Fruit fly (Drosophila melanogaster): Measurements from ENCODE around the gene Act5C.

DNA sequence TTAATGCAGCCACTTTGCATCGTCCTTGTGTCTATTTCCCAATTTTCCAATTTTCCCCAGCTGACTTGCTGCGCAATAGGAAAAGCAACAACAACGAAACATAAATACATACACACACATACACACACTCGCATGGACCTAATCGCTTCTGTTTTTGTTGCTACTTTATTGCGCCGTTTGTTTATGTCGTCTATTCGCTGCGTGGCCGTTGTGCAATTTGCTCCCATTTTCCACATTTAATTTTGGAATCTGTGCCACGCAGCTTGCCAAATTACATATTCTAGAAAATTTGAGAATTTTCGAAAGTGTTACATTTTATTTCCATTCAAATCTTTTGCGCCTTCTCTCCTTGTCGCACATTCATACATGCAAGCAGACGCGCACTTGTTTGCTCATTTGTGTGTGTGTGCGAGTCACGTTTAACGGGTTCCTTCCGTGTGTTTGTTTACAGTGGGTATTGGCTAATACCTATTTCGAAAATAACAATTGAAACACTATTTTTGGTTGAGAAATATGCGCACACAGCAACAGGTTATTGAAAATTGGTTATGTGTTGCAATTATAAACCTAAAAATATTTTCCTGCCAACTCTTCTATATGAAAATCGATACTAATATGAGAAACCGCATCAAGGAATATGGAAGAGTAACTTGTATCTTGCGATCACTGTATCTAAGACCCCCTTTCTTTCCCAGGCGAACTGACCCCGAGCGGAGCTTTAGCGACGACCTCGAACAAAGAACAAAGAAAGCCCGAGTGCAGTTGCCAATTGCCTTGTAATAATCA, 20.3 kb upstream of the Act5C start:
- TF ChIP-seq jim (GFP tag; optimal IDR thresholded peaks at IDR 0.05) (no peak), rgr (GFP tag; optimal IDR thresholded peaks at IDR 0.05) (peak; percentile 85), GATAd (GFP tag; optimal IDR thresholded peaks at IDR 0.05) (no peak)
